Fruit fly (Drosophila melanogaster): Measurements from ENCODE around the gene CG15824.

Gene CG15824

DNA sequence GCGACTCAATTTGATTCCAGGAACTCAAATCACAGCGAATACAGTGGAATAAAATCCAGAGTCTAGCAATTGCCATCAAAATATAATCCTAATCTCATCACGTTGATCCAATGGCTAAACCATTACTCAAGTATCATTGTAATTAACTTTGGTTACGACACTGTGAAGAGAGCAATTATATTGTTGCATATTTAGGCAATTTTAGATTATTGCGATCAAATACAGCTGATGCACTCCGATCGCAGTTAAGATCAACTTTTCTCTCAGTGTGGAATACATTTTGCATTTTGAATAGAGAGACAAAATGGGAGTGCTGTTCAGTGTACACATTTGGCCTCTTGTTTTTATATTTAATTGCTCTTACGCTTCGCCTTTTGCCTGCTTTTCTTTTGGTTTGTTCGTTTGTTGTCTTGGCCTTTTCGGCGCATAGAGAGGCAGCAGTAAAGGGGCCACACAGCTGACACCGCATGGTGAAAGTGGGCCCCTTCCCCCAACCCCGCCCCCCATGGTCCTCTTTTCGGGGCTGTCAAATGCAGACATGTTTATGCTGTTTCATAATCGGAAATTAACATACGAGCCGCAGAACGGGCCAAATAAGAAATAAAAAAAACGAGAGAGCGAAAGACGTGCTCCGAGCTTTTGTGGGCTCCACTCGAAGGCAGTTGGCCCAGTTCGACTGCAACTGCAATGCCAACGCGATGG, 38.6 kb downstream of the CG15824 start (continued):
- TF ChIP-seq ci (GFP tag; IDR thresholded peaks at IDR 0.05) (peak; percentile 44; the same call in 2 of the 3 replicates), Oaz (GFP tag; IDR thresholded peaks at IDR 0.05) (no peak), sim (GFP tag; IDR thresholded peaks at IDR 0.05) (no peak), CG18619 (GFP tag; optimal IDR thresholded peaks at IDR 0.05) (peak; percentile 50), Bteb2 (GFP tag; optimal IDR thresholded peaks at IDR 0.05) (no peak), Ravus (GFP tag; IDR thresholded peaks at IDR 0.05) (no peak), CG9609 (GFP tag; optimal IDR thresholded peaks at IDR 0.05) (peak; percentile 33), insv (GFP tag; optimal IDR thresholded peaks at IDR 0.05) (no peak), Dbx (GFP tag; IDR thresholded peaks at IDR 0.05) (no peak), phol (tag; optimal IDR thresholded peaks at IDR 0.05) (peak; percentile 81), Hsf (GFP tag; optimal IDR thresholded peaks at IDR 0.05) (peak; percentile 73), CG2875 (GFP tag; optimal IDR thresholded peaks at IDR 0.05) (peak; percentile 56), Lhr (GFP tag; optimal IDR thresholded peaks at IDR 0.05) (no peak), CG8478 (optimal IDR thresholded peaks at IDR 0.05) (no peak), CG7839 (tag; optimal IDR thresholded peaks at IDR 0.05) (peak; percentile 71), Gsc (GFP tag; IDR thresholded peaks at IDR 0.05) (no peak), az2 (GFP tag; optimal IDR thresholded peaks at IDR 0.05) (peak; percentile 68), ind (GFP tag; optimal IDR thresholded peaks at IDR 0.05) (peak; percentile 70), Hey (tag; optimal IDR thresholded peaks at IDR 0.05) (no peak), ase (GFP tag; IDR thresholded peaks at IDR 0.05) (0 out of 3 replicates have a peak, but pooled peaks have one; percentile 7), CG3407 (GFP tag; optimal IDR thresholded peaks at IDR 0.05) (peak; percentile 36), croc (GFP tag; conservative IDR thresholded peaks at IDR 0.05) (peak; percentile 38; the same call in 2 of the 3 replicates), CG8765 (GFP tag; IDR thresholded peaks at IDR 0.05) (no peak), hbn (GFP tag; IDR thresholded peaks at IDR 0.05; ENCODE audit: partially characterized antibody) (no peak), unpg (GFP tag; optimal IDR thresholded peaks at IDR 0.05) (peak; percentile 71), Scr (GFP tag; IDR thresholded peaks at IDR 0.05; ENCODE audit: partially characterized antibody) (no peak), CG7556 (GFP tag; optimal IDR thresholded peaks at IDR 0.05) (peak; percentile 62), eyg (GFP tag; optimal IDR thresholded peaks at IDR 0.05) (peak; percentile 11), pb (GFP tag; optimal IDR thresholded peaks at IDR 0.05) (peak; percentile 66), nerfin-1 (tag; optimal IDR thresholded peaks at IDR 0.05) (peak; percentile 43), Ptx1 (GFP tag; IDR thresholded peaks at IDR 0.05) (peak; percentile 71), CG9876 (GFP tag; optimal IDR thresholded peaks at IDR 0.05) (no peak), ara (GFP tag; IDR thresholded peaks at IDR 0.05) (no peak), lola (GFP tag; optimal IDR thresholded peaks at IDR 0.05) (peak in 1 of 3 experiments; percentile 19), ewg (GFP tag; optimal IDR thresholded peaks at IDR 0.05) (peak; percentile 52), kni (GFP tag; optimal IDR thresholded peaks at IDR 0.05) (peak; percentile 88), Side (GFP tag; optimal IDR thresholded peaks at IDR 0.05) (no peak), Hmx (GFP tag; optimal IDR thresholded peaks at IDR 0.05) (no peak), tgo (GFP tag; IDR thresholded peaks at IDR 0.05) (peak; percentile 40; the same call in 1 of the 3 replicates), CG10366 (GFP tag; IDR thresholded peaks at IDR 0.05) (no peak), CG6654 (GFP tag; optimal IDR thresholded peaks at IDR 0.05) (peak; percentile 22), CG12769 (tag; optimal IDR thresholded peaks at IDR 0.05) (peak; percentile 69), mld (GFP tag; IDR thresholded peaks at IDR 0.05; ENCODE audit: partially characterized antibody) (no peak), Dek (tag; optimal IDR thresholded peaks at IDR 0.05) (no peak), Tbp (GFP tag; optimal IDR thresholded peaks at IDR 0.05) (no peak), fru (optimal IDR thresholded peaks at IDR 0.05) (no peak), Hand (GFP tag; optimal IDR thresholded peaks at IDR 0.05) (no peak), ac (GFP tag; optimal IDR thresholded peaks at IDR 0.05) (no peak), CG3726 (GFP tag; IDR thresholded peaks at IDR 0.05) (0 out of 3 replicates have a peak, but pooled peaks have one; percentile 50), lbe (GFP tag; optimal IDR thresholded peaks at IDR 0.05) (no peak)
